Fruit fly (Drosophila melanogaster) whole organism, pupa: Measurements from ENCODE around the gene CG43185.

ENCODE experiments used
- CG12605 ChIP-seq: fragments of 200-800 bp; sonication (Bioruptor generic); IDR thresholded peaks from 2 replicates; pipeline ENCODE4 v1.3.6; 2022; ENCODE audit warnings: missing biosample characterization, missing genetic modification characterization
- CG8159 ChIP-seq: fragments of 200-800 bp; sonication (Bioruptor generic); optimal IDR thresholded peaks from 3 replicates; lab custom pipeline; 2018; ENCODE audit warnings: missing biosample characterization, mild to moderate bottlenecking, missing genetic modification characterization, moderate library complexity
- Ets98B ChIP-seq: fragments of 200-800 bp; sonication (Bioruptor generic); IDR thresholded peaks from 2 replicates; pipeline ENCODE4 v1.3.6; 2022; ENCODE audit warnings: missing biosample characterization, missing genetic modification characterization
- gl ChIP-seq: fragments of 200-800 bp; sonication (Bioruptor generic); optimal IDR thresholded peaks from 2 replicates; lab custom pipeline; 2018; ENCODE audit warnings: missing biosample characterization, mild to moderate bottlenecking, missing genetic modification characterization

dm6 chr2L:5925637-5926036 lies 40.9 kb downstream of the CG43185 start, which contains the start of gene dsf:
- TF ChIP-seq CG12605 (GFP tag; lab: Robert Waterston, UW), result no peak
- no peak for TF ChIP-seq Ets98B (GFP tag; lab: Robert Waterston, UW)
- no peak for TF ChIP-seq gl (tag; lab: Kevin White, UChicago)
- TF ChIP-seq CG8159 (tag; lab: Kevin White, UChicago), result no peak
